Worm (Caenorhabditis elegans): Measurements from ENCODE around the gene Y32F6B.9.

- TF ChIP-seq C08G9.2 (tag; optimal IDR thresholded peaks at IDR 0.05) (no peak), T23F11.4 (GFP tag; optimal IDR thresholded peaks at IDR 0.05) (no peak), ceh-14 (tag; optimal IDR thresholded peaks at IDR 0.05) (no peak), ceh-9 (tag; optimal IDR thresholded peaks at IDR 0.05) (no peak), unc-3 (GFP tag; conservative IDR thresholded peaks at IDR 0.05) (no peak), unc-3 (tag; optimal IDR thresholded peaks at IDR 0.05) (no peak), ama-1 (optimal IDR thresholded peaks at IDR 0.05) (no peak), ceh-30 (tag; optimal IDR thresholded peaks at IDR 0.05) (no peak)
Measured at ce11 chrV:10484640-10485039, 6.1 kb downstream of the Y32F6B.9 start, which contains the start of gene Y32F6B.1.
